Worm (Caenorhabditis elegans) whole organism, mixed stage, embryonic: ENCODE data around the gene ZK1086.2.

Source experiments
- cnd-1 ChIP-seq: fragments of 200-800 bp; sonication (Bioruptor generic); optimal IDR thresholded peaks from 2 replicates; lab custom pipeline; 2018; ENCODE audit warnings: mild to moderate bottlenecking, missing genetic modification characterization, missing compliant biosample characterization
- flh-1 ChIP-seq: fragments of 200-800 bp; sonication (Bioruptor generic); optimal IDR thresholded peaks from 2 replicates; lab custom pipeline; 2018; ENCODE audit warnings: mild to moderate bottlenecking, missing genetic modification characterization, moderate library complexity, missing compliant biosample characterization
- mls-2 ChIP-seq: sonication (generic microtip); optimal IDR thresholded peaks from 2 replicates; lab custom pipeline; 2016; ENCODE audit warnings: mild to moderate bottlenecking, missing genetic modification characterization, moderate library complexity, missing compliant biosample characterization
- nhr-237 ChIP-seq: fragments of 150-350 bp; optimal IDR thresholded peaks from 2 replicates; lab custom pipeline; 2014; ENCODE audit warnings: missing biosample characterization, missing genetic modification characterization
- pha-4 ChIP-seq: fragments of 150-350 bp; optimal IDR thresholded peaks from 2 replicates; lab custom pipeline; 2018; ENCODE audit warnings: missing biosample characterization, missing genetic modification reagents, missing genetic modification characterization
- unc-39 ChIP-seq: fragments of 150-350 bp; optimal IDR thresholded peaks from 2 replicates; lab custom pipeline; 2014; ENCODE audit warnings: missing biosample characterization, missing genetic modification characterization
- ztf-11 ChIP-seq: fragments of 150-350 bp; optimal IDR thresholded peaks from 2 replicates; lab custom pipeline; 2014; ENCODE audit warnings: missing biosample characterization, missing genetic modification characterization

DNA sequence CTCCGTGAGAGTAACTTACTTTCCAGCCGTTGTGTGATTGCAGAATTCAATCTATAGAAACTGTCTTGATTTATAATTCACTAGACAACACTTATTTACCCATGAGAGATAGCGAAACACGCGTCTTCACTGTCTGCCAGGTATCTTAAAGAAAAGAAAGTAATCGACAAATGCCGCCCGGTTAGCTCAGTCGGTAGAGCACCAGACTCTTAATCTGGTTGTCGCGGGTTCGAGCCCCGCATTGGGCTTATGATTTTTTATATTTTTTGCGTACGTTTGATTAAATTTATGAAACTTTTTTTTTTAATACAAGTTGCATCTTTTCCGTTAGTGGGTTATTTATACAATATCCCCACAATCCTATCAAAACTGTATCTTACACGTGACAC, 11.4 kb downstream of the ZK1086.2 start:
- no peak for TF ChIP-seq unc-39
- TF ChIP-seq cnd-1 (tag; lab: Kevin White, UChicago), result no peak
- TF ChIP-seq pha-4 (tag; lab: Kevin White, UChicago), result no peak
- TF ChIP-seq ztf-11 (tag; lab: Kevin White, UChicago), result no peak
- TF ChIP-seq nhr-237 (tag; lab: Kevin White, UChicago), result no peak
- TF ChIP-seq mls-2 (tag; lab: Kevin White, UChicago), result no peak
- TF ChIP-seq flh-1 (GFP tag; lab: Kevin White, UChicago), result no peak
